Fruit fly (Drosophila melanogaster): ENCODE results near the gene CG7924.

The CG7924 gene

DNA sequence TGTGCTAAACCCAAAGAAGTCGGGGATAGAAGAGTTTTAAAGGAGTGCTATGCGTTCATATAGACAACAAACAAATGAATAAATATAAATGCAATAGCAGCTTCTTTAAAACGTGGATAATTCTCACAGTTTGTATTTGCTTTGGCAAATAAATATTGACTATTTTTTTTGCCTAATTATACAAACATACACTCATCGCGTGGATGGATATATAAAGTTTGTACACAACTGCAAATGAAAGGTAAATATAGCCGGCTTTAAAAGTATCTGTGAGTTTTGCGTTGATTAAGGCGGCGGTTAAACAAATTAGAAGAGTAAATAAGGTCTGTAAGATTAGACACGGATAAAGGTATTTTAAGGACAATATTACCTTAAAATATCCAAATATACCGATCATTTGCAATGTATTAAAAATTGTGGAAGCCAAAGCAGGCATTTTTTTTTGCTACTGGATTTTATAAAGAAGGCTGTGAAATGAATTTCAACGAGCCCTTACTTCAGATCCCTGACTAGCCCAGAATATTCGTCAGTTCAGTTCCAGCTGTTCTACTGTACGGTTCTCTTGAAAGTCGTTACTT lies 15.5 kb upstream of the CG7924 start, which contains the start of gene CG7768:
Gene CG7768, plus strand, starts transcription at position 528 of the 578 bp plus-strand sequence.
- no peak for TF ChIP-seq CG8119 (GFP tag; IDR thresholded peaks at IDR 0.05)
- TF ChIP-seq Sox14 (GFP tag; optimal IDR thresholded peaks at IDR 0.05), result no peak
- peak; percentile 2 for TF ChIP-seq Eip78C (GFP tag)
- TF ChIP-seq Lpt (GFP tag; optimal IDR thresholded peaks at IDR 0.05), result no peak
- no peak for TF ChIP-seq CG4318 (GFP tag; optimal IDR thresholded peaks at IDR 0.05)
- TF ChIP-seq eg (GFP tag; IDR thresholded peaks at IDR 0.05), result 0 out of 3 replicates have a peak, but pooled peaks have one; percentile 38
- TF ChIP-seq fkh (GFP tag; optimal IDR thresholded peaks at IDR 0.05), result peak; percentile 88

DNA sequence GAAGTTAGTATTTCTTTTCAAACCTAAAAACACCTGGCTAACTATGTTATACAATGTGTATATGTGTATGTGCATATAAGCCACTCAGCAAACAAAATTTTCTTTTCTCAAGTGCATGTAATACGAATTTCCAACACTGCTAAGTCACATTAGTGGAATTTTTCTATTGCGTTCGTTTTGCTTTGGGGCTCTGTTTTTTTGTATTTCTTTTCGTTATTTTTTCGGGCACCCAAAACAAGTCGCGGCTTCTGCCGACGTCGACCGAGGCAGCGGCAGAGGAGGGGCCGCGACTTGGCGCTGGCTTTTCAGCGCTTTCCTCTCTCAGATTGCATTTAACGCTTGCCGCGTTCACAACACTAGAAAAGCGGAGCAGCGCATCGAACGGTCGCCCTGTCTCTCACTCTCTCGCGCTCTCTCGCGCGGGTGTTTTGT lies 13.8 kb upstream of the CG7924 start:
- TF ChIP-seq CG34406 (GFP tag; optimal IDR thresholded peaks at IDR 0.05) (no peak), CG11902 (GFP tag; optimal IDR thresholded peaks at IDR 0.05) (no peak), CG8119 (GFP tag; IDR thresholded peaks at IDR 0.05) (peak; percentile 67; the same call in 2 of the 3 replicates), CG10669 (GFP tag; optimal IDR thresholded peaks at IDR 0.05) (no peak), lz (GFP tag; optimal IDR thresholded peaks at IDR 0.05) (no peak), CG32006 (GFP tag; optimal IDR thresholded peaks at IDR 0.05) (peak; percentile 56), Eip78C (GFP tag) (peak; percentile 60), CG10631 (GFP tag; optimal IDR thresholded peaks at IDR 0.05) (no peak), Eip75B (GFP tag; optimal IDR thresholded peaks at IDR 0.05) (no peak), Sox15 (GFP tag; optimal IDR thresholded peaks at IDR 0.05) (no peak), fd59A (GFP tag; optimal IDR thresholded peaks at IDR 0.05) (no peak), CG6276 (GFP tag; optimal IDR thresholded peaks at IDR 0.05) (peak; percentile 80), CG1621 (tag; optimal IDR thresholded peaks at IDR 0.05) (no peak), Sox102F (GFP tag; optimal IDR thresholded peaks at IDR 0.05) (no peak), Gug (GFP tag; IDR thresholded peaks at IDR 0.05) (0 out of 2 replicates have a peak, but pooled peaks have one; percentile 21), Sox14 (GFP tag; optimal IDR thresholded peaks at IDR 0.05) (no peak), CG9139 (GFP tag; optimal IDR thresholded peaks at IDR 0.05) (no peak), svp (GFP tag) (no peak), pdm3 (GFP tag; optimal IDR thresholded peaks at IDR 0.05) (no peak), CG6163 (GFP tag; IDR thresholded peaks at IDR 0.05) (peak; percentile 57; the same call in 1 of the 3 replicates), Blimp-1 (GFP tag; optimal IDR thresholded peaks at IDR 0.05) (no peak), topi (GFP tag; optimal IDR thresholded peaks at IDR 0.05) (no peak), Hr38 (GFP tag; optimal IDR thresholded peaks at IDR 0.05) (no peak), CG3919 (GFP tag; optimal IDR thresholded peaks at IDR 0.05) (no peak), Lpt (GFP tag; optimal IDR thresholded peaks at IDR 0.05) (peak; percentile 29), CG8632 (GFP tag; optimal IDR thresholded peaks at IDR 0.05) (no peak), achi (GFP tag; optimal IDR thresholded peaks at IDR 0.05) (no peak), Smox (GFP tag; optimal IDR thresholded peaks at IDR 0.05) (no peak), Ets21C (GFP tag; optimal IDR thresholded peaks at IDR 0.05) (no peak), CG15336 (GFP tag; IDR thresholded peaks at IDR 0.05) (peak; percentile 51), esn (GFP tag; optimal IDR thresholded peaks at IDR 0.05) (no peak), Met (GFP tag; optimal IDR thresholded peaks at IDR 0.05) (no peak), acj6 (GFP tag; optimal IDR thresholded peaks at IDR 0.05) (no peak), eg (GFP tag; IDR thresholded peaks at IDR 0.05) (no peak; the same call in 1 of the 3 replicates), CG11294 (GFP tag; IDR thresholded peaks at IDR 0.05) (no peak; the same call in 1 of the 2 replicates), CG8319 (GFP tag; optimal IDR thresholded peaks at IDR 0.05) (no peak), Hr39 (GFP tag; optimal IDR thresholded peaks at IDR 0.05) (no peak), CG31627 (GFP tag; optimal IDR thresholded peaks at IDR 0.05) (no peak), dac (GFP tag; optimal IDR thresholded peaks at IDR 0.05) (no peak), Ets96B (tag; optimal IDR thresholded peaks at IDR 0.05) (no peak), Hr4 (GFP tag; optimal IDR thresholded peaks at IDR 0.05) (peak; percentile 44), salr (GFP tag; optimal IDR thresholded peaks at IDR 0.05) (peak in 1 of 2 experiments; percentile 10), ss (GFP tag; optimal IDR thresholded peaks at IDR 0.05) (no peak), fd85E (GFP tag; optimal IDR thresholded peaks at IDR 0.05) (no peak), OdsH (GFP tag; optimal IDR thresholded peaks at IDR 0.05) (peak; percentile 14)
